Worm (Caenorhabditis elegans): ENCODE results near the gene pigg-1.

- TF ChIP-seq unc-39 (tag; optimal IDR thresholded peaks at IDR 0.05), result no peak
- TF ChIP-seq bed-3 (GFP tag; optimal IDR thresholded peaks at IDR 0.05), result no peak
- no peak for TF ChIP-seq lsy-2 (tag; optimal IDR thresholded peaks at IDR 0.05)
- no peak for TF ChIP-seq nhr-237 (tag; optimal IDR thresholded peaks at IDR 0.05)
- no peak for TF ChIP-seq lin-13 (tag; optimal IDR thresholded peaks at IDR 0.05)
- no peak for TF ChIP-seq mep-1 (tag; optimal IDR thresholded peaks at IDR 0.05)
These were observed 40.4 kb upstream of the pigg-1 start for ce11 chrII:8640503-8640902.

Measured in whole organism, mixed stage, embryonic.